Worm (Caenorhabditis elegans) whole organism, L4 larva: Measurements from ENCODE around the gene F59B2.9.

Experiments used
- F10B5.3 ChIP-seq: sonication (generic microtip); optimal IDR thresholded peaks from 2 replicates; lab custom pipeline; 2016; ENCODE audit warnings: mild to moderate bottlenecking, missing genetic modification characterization, missing compliant biosample characterization
- F44E2.7 ChIP-seq: fragments of 200-800 bp; sonication (Bioruptor generic); IDR thresholded peaks from 2 replicates; pipeline ENCODE4 v2.1.2; 2022; ENCODE audit warnings: missing genetic modification characterization, missing compliant biosample characterization
- R02D3.7 ChIP-seq: fragments of 150-350 bp; sonication (generic microtip); optimal IDR thresholded peaks from 3 replicates; lab custom pipeline; 2014; ENCODE audit warnings: missing biosample characterization, missing genetic modification characterization
- T26A8.4 ChIP-seq: fragments of 200-800 bp; sonication (Bioruptor generic); IDR thresholded peaks from 2 replicates; pipeline ENCODE4 v1.3.6; 2022; ENCODE audit warnings: missing genetic modification characterization, missing compliant biosample characterization
- Y105C5A.15 ChIP-seq: fragments of 200-800 bp; sonication (Bioruptor generic); IDR thresholded peaks from 2 replicates; pipeline ENCODE4 v1.3.6; 2022; ENCODE audit warnings: missing genetic modification characterization, missing compliant biosample characterization
- Y48G9A.11 ChIP-seq: fragments of 200-800 bp; sonication (Bioruptor generic); IDR thresholded peaks from 2 replicates; pipeline ENCODE4 v1.3.6; 2022; ENCODE audit warnings: missing genetic modification reagents, missing genetic modification characterization, missing compliant biosample characterization
- Y75B8A.6 ChIP-seq: fragments of 200-800 bp; sonication (Bioruptor generic); IDR thresholded peaks from 2 replicates; pipeline ENCODE4 v1.3.6; 2022; ENCODE audit warnings: missing genetic modification reagents, missing genetic modification characterization, missing compliant biosample characterization
- ZK546.5 ChIP-seq, 2 experiments: sonication (generic microtip); optimal IDR thresholded peaks; 2 replicates each; lab custom pipeline; 2017; ENCODE audit warnings: missing biosample characterization in 2 of 2, missing genetic modification characterization in 2 of 2
- aly-2 ChIP-seq: sonication (generic microtip); optimal IDR thresholded peaks from 2 replicates; lab custom pipeline; 2018; ENCODE audit warnings: missing biosample characterization, missing genetic modification characterization
- attf-4 ChIP-seq: sonication (generic microtip); optimal IDR thresholded peaks from 3 replicates; lab custom pipeline; 2017; ENCODE audit warnings: missing biosample characterization, missing genetic modification characterization
- ceh-20 ChIP-seq: fragments of 200-800 bp; sonication (Bioruptor generic); IDR thresholded peaks from 2 replicates; pipeline ENCODE4 v1.3.6; 2022; ENCODE audit warnings: missing genetic modification reagents, missing genetic modification characterization, missing compliant biosample characterization
- ceh-28 ChIP-seq: fragments of 150-350 bp; optimal IDR thresholded peaks from 2 replicates; lab custom pipeline; 2014; ENCODE audit warnings: missing biosample characterization, missing genetic modification reagents, missing genetic modification characterization
- ceh-44 ChIP-seq: fragments of 200-800 bp; sonication (Bioruptor generic); IDR thresholded peaks from 2 replicates; pipeline ENCODE4 v1.3.6; 2022; ENCODE audit warnings: missing genetic modification reagents, missing genetic modification characterization, missing compliant biosample characterization
- cey-2 ChIP-seq: sonication (generic microtip); optimal IDR thresholded peaks from 3 replicates; lab custom pipeline; 2017; ENCODE audit warnings: missing genetic modification characterization, mild to moderate bottlenecking, missing compliant biosample characterization, antibody characterized with exemption, borderline replicate concordance; ENCODE audit not compliant: insufficient read depth
- daf-12 ChIP-seq: fragments of 150-350 bp; optimal IDR thresholded peaks from 2 replicates; lab custom pipeline; 2014; ENCODE audit warnings: missing biosample characterization, missing genetic modification reagents, missing genetic modification characterization
- daf-19 ChIP-seq: fragments of 200-800 bp; sonication (Bioruptor generic); conservative IDR thresholded peaks from 2 replicates; pipeline ENCODE4 v1.3.6; 2022; ENCODE audit warnings: missing genetic modification characterization, missing compliant biosample characterization
- dmd-9 ChIP-seq: fragments of 200-800 bp; sonication (Bioruptor generic); IDR thresholded peaks from 2 replicates; pipeline ENCODE4 v1.3.6; 2022; ENCODE audit warnings: missing genetic modification reagents, missing genetic modification characterization, missing compliant biosample characterization
- dpl-1 ChIP-seq: fragments of 150-350 bp; optimal IDR thresholded peaks from 2 replicates; lab custom pipeline; 2014; ENCODE audit warnings: missing biosample characterization, missing genetic modification reagents, missing genetic modification characterization
- fkh-10 ChIP-seq: fragments of 150-350 bp; optimal IDR thresholded peaks from 2 replicates; lab custom pipeline; 2014; ENCODE audit warnings: missing biosample characterization, missing genetic modification reagents, missing genetic modification characterization
- hlh-11 ChIP-seq: fragments of 200-800 bp; sonication (Bioruptor generic); optimal IDR thresholded peaks from 2 replicates; lab custom pipeline; 2018; ENCODE audit warnings: mild to moderate bottlenecking, missing genetic modification characterization, missing compliant biosample characterization
- hlh-30 ChIP-seq: sonication (generic microtip); optimal IDR thresholded peaks from 2 replicates; lab custom pipeline; 2017; ENCODE audit warnings: antibody characterized with exemption, mild to moderate bottlenecking, missing genetic modification characterization, missing compliant biosample characterization; ENCODE audit not compliant: insufficient read depth
- hmg-1.1 ChIP-seq: fragments of 200-800 bp; sonication (Bioruptor generic); IDR thresholded peaks from 2 replicates; pipeline ENCODE4 v1.3.6; 2022; ENCODE audit warnings: missing genetic modification reagents, missing genetic modification characterization, missing compliant biosample characterization
- jun-1 ChIP-seq: fragments of 150-350 bp; optimal IDR thresholded peaks from 2 replicates; lab custom pipeline; 2014; ENCODE audit warnings: missing biosample characterization, missing genetic modification reagents, missing genetic modification characterization
- lin-13 ChIP-seq: fragments of 150-350 bp; optimal IDR thresholded peaks from 2 replicates; lab custom pipeline; 2014; ENCODE audit warnings: missing biosample characterization, missing genetic modification reagents, missing genetic modification characterization
- lin-39 ChIP-seq: fragments of 150-350 bp; optimal IDR thresholded peaks from 2 replicates; lab custom pipeline; 2014; ENCODE audit warnings: missing biosample characterization, missing genetic modification reagents, missing genetic modification characterization
- madf-5 ChIP-seq, 2 experiments: fragments of 200-800 bp; sonication (Bioruptor generic); IDR thresholded peaks; 2 replicates each; pipeline ENCODE4 v1.3.6; 2022; ENCODE audit warnings: missing compliant biosample characterization in 2 of 2, missing genetic modification characterization in 2 of 2
- mdl-1 ChIP-seq, 2 experiments: fragments of 150-350 bp in 1 of 2; sonication (generic microtip) in 1 of 2; optimal IDR thresholded peaks; 2 replicates each; lab custom pipeline; 2014 to 2017; ENCODE audit warnings: missing biosample characterization in 2 of 2, missing genetic modification characterization in 2 of 2
- mdt-29 ChIP-seq: fragments of 200-800 bp; sonication (Bioruptor generic); IDR thresholded peaks from 2 replicates; pipeline ENCODE4 v1.3.6; 2022; ENCODE audit warnings: missing genetic modification reagents, missing genetic modification characterization, missing compliant biosample characterization
- mep-1 ChIP-seq: fragments of 150-350 bp; sonication (generic microtip); optimal IDR thresholded peaks from 3 replicates; lab custom pipeline; 2014; ENCODE audit warnings: missing biosample characterization, missing genetic modification characterization
- mxl-3 ChIP-seq: fragments of 200-800 bp; sonication (Bioruptor generic); optimal IDR thresholded peaks from 2 replicates; lab custom pipeline; 2018; ENCODE audit warnings: mild to moderate bottlenecking, missing genetic modification characterization, missing compliant biosample characterization
- nhr-11 ChIP-seq: fragments of 150-350 bp; optimal IDR thresholded peaks from 2 replicates; lab custom pipeline; 2014; ENCODE audit warnings: missing biosample characterization, missing genetic modification characterization
- nhr-111 ChIP-seq: fragments of 200-800 bp; sonication (Bioruptor generic); optimal IDR thresholded peaks from 2 replicates; lab custom pipeline; 2018; ENCODE audit warnings: mild to moderate bottlenecking, missing genetic modification characterization, missing compliant biosample characterization
- nhr-41 ChIP-seq: fragments of 200-800 bp; sonication (Bioruptor generic); IDR thresholded peaks from 2 replicates; pipeline ENCODE4 v1.3.6; 2022; ENCODE audit warnings: missing genetic modification reagents, missing genetic modification characterization, missing compliant biosample characterization
- nhr-42 ChIP-seq: fragments of 200-800 bp; sonication (Bioruptor generic); IDR thresholded peaks from 2 replicates; pipeline ENCODE4 v1.3.6; 2022; ENCODE audit warnings: missing genetic modification characterization, missing compliant biosample characterization
- nhr-48 ChIP-seq: sonication (generic microtip); optimal IDR thresholded peaks from 2 replicates; lab custom pipeline; 2016; ENCODE audit warnings: mild to moderate bottlenecking, missing genetic modification characterization, missing compliant biosample characterization
- nhr-6 ChIP-seq: fragments of 150-350 bp; optimal IDR thresholded peaks from 2 replicates; lab custom pipeline; 2014; ENCODE audit warnings: missing biosample characterization, missing genetic modification characterization
- pha-4 ChIP-seq, 2 experiments: fragments of 150-350 bp in 1 of 2; fragments of 200-800 bp in 1 of 2; sonication (Bioruptor generic) in 1 of 2; IDR thresholded peaks in 1 of 2; optimal IDR thresholded peaks in 1 of 2; 2 replicates each; pipeline versions ENCODE4 v1.3.6 to Lab custom; 2014 to 2022; ENCODE audit warnings: missing genetic modification characterization in 2 of 2, missing genetic modification reagents in 2 of 2, missing biosample characterization in 1 of 2, missing compliant biosample characterization in 1 of 2
- rbr-2 ChIP-seq: sonication (generic microtip); optimal IDR thresholded peaks from 2 replicates; lab custom pipeline; 2016; ENCODE audit warnings: missing genotype, missing genetic modification characterization, missing compliant biosample characterization
- set-16 ChIP-seq: fragments of 200-800 bp; sonication (Bioruptor generic); IDR thresholded peaks from 2 replicates; pipeline ENCODE4 v1.3.6; 2022; ENCODE audit warnings: missing genetic modification reagents, missing genetic modification characterization, missing compliant biosample characterization
- skn-1 ChIP-seq: fragments of 150-350 bp; optimal IDR thresholded peaks from 2 replicates; lab custom pipeline; 2014; ENCODE audit warnings: missing biosample characterization, missing genetic modification characterization
- spr-1 ChIP-seq: sonication (generic microtip); optimal IDR thresholded peaks from 2 replicates; lab custom pipeline; 2016; ENCODE audit warnings: mild to moderate bottlenecking, missing genetic modification characterization, missing compliant biosample characterization
- spr-3 ChIP-seq: fragments of 200-800 bp; sonication (Bioruptor generic); optimal IDR thresholded peaks from 2 replicates; lab custom pipeline; 2018; ENCODE audit warnings: mild to moderate bottlenecking, missing genetic modification characterization, missing compliant biosample characterization
- tag-97 ChIP-seq: fragments of 200-800 bp; sonication (Bioruptor generic); IDR thresholded peaks from 2 replicates; pipeline ENCODE4 v1.3.6; 2022; ENCODE audit warnings: missing genetic modification characterization, missing compliant biosample characterization
- tra-1 ChIP-seq: fragments of 200-800 bp; sonication (Bioruptor generic); IDR thresholded peaks from 2 replicates; pipeline ENCODE4 v1.3.6; 2022; ENCODE audit warnings: missing genetic modification reagents, missing genetic modification characterization, missing compliant biosample characterization
- unc-130 ChIP-seq: sonication (generic microtip); optimal IDR thresholded peaks from 2 replicates; lab custom pipeline; 2016; ENCODE audit warnings: missing genetic modification reagents, missing genetic modification characterization, missing compliant biosample characterization
- zag-1 ChIP-seq: fragments of 150-350 bp; optimal IDR thresholded peaks from 2 replicates; lab custom pipeline; 2014; ENCODE audit warnings: missing biosample characterization, missing genetic modification characterization
- zfp-2 ChIP-seq: sonication (generic microtip); optimal IDR thresholded peaks from 2 replicates; lab custom pipeline; 2016; ENCODE audit warnings: mild to moderate bottlenecking, missing genetic modification characterization, missing compliant biosample characterization
- zfp-3 ChIP-seq: fragments of 200-800 bp; sonication (Bioruptor generic); conservative IDR thresholded peaks from 2 replicates; pipeline ENCODE4 v1.3.6; 2022; ENCODE audit warnings: missing genetic modification reagents, missing genetic modification characterization, missing compliant biosample characterization
- ztf-11 ChIP-seq: fragments of 150-350 bp; optimal IDR thresholded peaks from 2 replicates; lab custom pipeline; 2014; ENCODE audit warnings: missing biosample characterization, missing genetic modification characterization

Gene F59B2.9

DNA sequence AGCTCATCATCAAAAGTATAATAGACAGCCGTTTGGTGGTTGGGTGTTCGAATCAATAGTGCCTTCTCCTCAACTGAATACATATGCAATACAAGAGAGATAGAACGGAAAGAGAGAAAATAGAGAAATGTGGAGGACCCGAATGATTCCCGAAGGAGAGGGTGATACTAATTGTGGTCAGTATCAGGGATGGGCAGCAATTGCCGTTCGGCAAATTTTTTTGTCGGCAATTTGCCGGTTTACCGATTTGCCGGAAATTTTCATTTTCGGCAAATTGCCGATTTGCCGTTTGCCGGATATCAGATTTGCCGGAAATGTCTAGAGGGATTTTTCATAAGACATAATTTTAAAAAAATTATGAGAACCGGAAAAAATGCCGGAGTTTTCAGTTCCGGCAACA lies at the start of gene F59B2.9:
Gene F59B2.9 (minus strand): TSS at position 101 of the 400 bp plus-strand sequence.
- TF ChIP-seq cey-2 (tag; lab: Kevin White, UChicago): no peak
- TF ChIP-seq ZK546.5 (tag; optimal IDR thresholded peaks at IDR 0.05; lab: Kevin White, UChicago): no peak
- TF ChIP-seq lin-13 (GFP tag; lab: Kevin White, UChicago): no peak
- TF ChIP-seq jun-1 (tag; lab: Kevin White, UChicago): no peak
- TF ChIP-seq lin-39: no peak
- TF ChIP-seq pha-4 (GFP tag; IDR thresholded peaks at IDR 0.05; lab: Robert Waterston, UW): no peak
- no peak for TF ChIP-seq pha-4 (tag; optimal IDR thresholded peaks at IDR 0.05; lab: Kevin White, UChicago)
- TF ChIP-seq nhr-111 (GFP tag; lab: Kevin White, UChicago): no peak
- no peak for TF ChIP-seq fkh-10 (GFP tag; lab: Kevin White, UChicago)
- no peak for TF ChIP-seq mxl-3 (GFP tag; lab: Kevin White, UChicago)
- no peak for TF ChIP-seq unc-130 (GFP tag; lab: Kevin White, UChicago)
- no peak for TF ChIP-seq zag-1 (tag; lab: Kevin White, UChicago)
- TF ChIP-seq mdl-1 (tag; optimal IDR thresholded peaks at IDR 0.05; lab: Kevin White, UChicago): no peak
- no peak for TF ChIP-seq tag-97
- no peak for TF ChIP-seq attf-4 (tag; lab: Kevin White, UChicago)
- no peak for TF ChIP-seq tra-1 (GFP tag; lab: Robert Waterston, UW)
- TF ChIP-seq ceh-20: no peak
- TF ChIP-seq ztf-11 (tag; lab: Kevin White, UChicago): no peak
- TF ChIP-seq daf-12: no peak
- no peak for TF ChIP-seq nhr-42

ce11 chrIII:9060267-9060666 lies 48.1 kb upstream of the F59B2.9 start:
- TF ChIP-seq nhr-6 (tag; lab: Kevin White, UChicago): no peak
- no peak for TF ChIP-seq mdl-1 (tag; optimal IDR thresholded peaks at IDR 0.05; lab: Kevin White, UChicago)
- TF ChIP-seq F44E2.7 (GFP tag; lab: Robert Waterston, UW): no peak
- peak; percentile 53 for TF ChIP-seq mep-1 (tag; lab: Kevin White, UChicago)
- TF ChIP-seq madf-5 (GFP tag; IDR thresholded peaks at IDR 0.05; lab: Robert Waterston, UW): no peak
- TF ChIP-seq hlh-30 (tag; lab: Kevin White, UChicago): no peak
- no peak for TF ChIP-seq dpl-1 (GFP tag; lab: Kevin White, UChicago)
- TF ChIP-seq cey-2 (tag; lab: Kevin White, UChicago): no peak
- TF ChIP-seq R02D3.7 (tag; lab: Kevin White, UChicago): no peak
- TF ChIP-seq skn-1 (tag; lab: Kevin White, UChicago): no peak
- peak; percentile 50 for TF ChIP-seq hlh-11 (tag; lab: Kevin White, UChicago)
- no peak for TF ChIP-seq zfp-2
- no peak for TF ChIP-seq lin-13 (GFP tag; lab: Kevin White, UChicago)
- TF ChIP-seq Y48G9A.11 (GFP tag; lab: Robert Waterston, UW): no peak
- TF ChIP-seq daf-19 (GFP tag; lab: Robert Waterston, UW): no peak
- TF ChIP-seq dmd-9: no peak
- no peak for TF ChIP-seq nhr-48 (tag; lab: Kevin White, UChicago)
- no peak for TF ChIP-seq rbr-2 (tag; lab: Kevin White, UChicago)
- no peak for TF ChIP-seq ceh-28 (tag; lab: Kevin White, UChicago)
- no peak for TF ChIP-seq F10B5.3
- peak; percentile 66 for TF ChIP-seq T26A8.4
- no peak for TF ChIP-seq Y75B8A.6
- no peak for TF ChIP-seq tag-97
- peak; percentile 70; the same call in 1 of the 2 replicates for TF ChIP-seq pha-4 (GFP tag; IDR thresholded peaks at IDR 0.05; lab: Robert Waterston, UW)
- TF ChIP-seq pha-4 (tag; optimal IDR thresholded peaks at IDR 0.05; lab: Kevin White, UChicago): no peak
- TF ChIP-seq spr-3 (GFP tag; lab: Kevin White, UChicago): no peak
- TF ChIP-seq set-16: no peak
- no peak for TF ChIP-seq aly-2 (tag; lab: Kevin White, UChicago)
- no peak for TF ChIP-seq ceh-20
- TF ChIP-seq ZK546.5 (tag; optimal IDR thresholded peaks at IDR 0.05; lab: Kevin White, UChicago): no peak
- TF ChIP-seq nhr-41 (GFP tag; lab: Robert Waterston, UW): 0 out of 2 replicates have a peak, but pooled peaks have one; percentile 5
- TF ChIP-seq mdt-29 (GFP tag; lab: Robert Waterston, UW): peak; percentile 28; the same call in 1 of the 2 replicates
- no peak for TF ChIP-seq ceh-44 (GFP tag; lab: Robert Waterston, UW)
- peak; percentile 39 for TF ChIP-seq spr-1 (tag; lab: Kevin White, UChicago)
- TF ChIP-seq Y105C5A.15: no peak
- TF ChIP-seq nhr-11 (tag; lab: Kevin White, UChicago): no peak
- TF ChIP-seq mxl-3 (GFP tag; lab: Kevin White, UChicago): no peak
- TF ChIP-seq hmg-1.1 (GFP tag; lab: Robert Waterston, UW): peak; percentile 27; the same call in 1 of the 2 replicates
- TF ChIP-seq zfp-3 (GFP tag; lab: Robert Waterston, UW): peak; percentile 91
